Worm (Caenorhabditis elegans): ENCODE measurements around the gene nspc-19.

The nspc-19 gene

ce11 chrX:14549709-14550199 is 21.3 kb downstream of the nspc-19 start, which contains the start of gene ram-5:
TSS of gene ram-5 (plus strand) at chrX:14550149.
- TF ChIP-seq madf-8 (GFP tag; conservative IDR thresholded peaks at IDR 0.05) (no peak), die-1 (tag; optimal IDR thresholded peaks at IDR 0.05) (no peak), tbx-9 (tag; optimal IDR thresholded peaks at IDR 0.05; ENCODE audit: borderline replicate concordance) (no peak), attf-5 (GFP tag; optimal IDR thresholded peaks at IDR 0.05) (no peak), ztf-26 (tag; optimal IDR thresholded peaks at IDR 0.05) (no peak), let-526 (GFP tag; IDR thresholded peaks at IDR 0.05) (no peak), ceh-27 (GFP tag; optimal IDR thresholded peaks at IDR 0.05) (peak; percentile 16)

ce11 chrX:14556403-14556802 is 27.9 kb downstream of the nspc-19 start:
- TF ChIP-seq let-526 (GFP tag; IDR thresholded peaks at IDR 0.05): no peak

- no peak for TF ChIP-seq C17E4.6 (GFP tag; IDR thresholded peaks at IDR 0.05)
- TF ChIP-seq K12H6.12 (tag; optimal IDR thresholded peaks at IDR 0.05): peak; percentile 75
- 0 out of 2 replicates have a peak, but pooled peaks have one; percentile 5 for TF ChIP-seq dox-1 (GFP tag; IDR thresholded peaks at IDR 0.05)
- no peak for TF ChIP-seq ccch-3 (GFP tag; optimal IDR thresholded peaks at IDR 0.05)
- peak; percentile 33 for TF ChIP-seq lin-40 (tag; optimal IDR thresholded peaks at IDR 0.05)
- no peak for TF ChIP-seq snpc-4 (GFP tag; optimal IDR thresholded peaks at IDR 0.05)
- TF ChIP-seq snpc-4 (tag; optimal IDR thresholded peaks at IDR 0.05): peak in 1 of 4 experiments; percentile 20
- TF ChIP-seq zfh-2 (GFP tag; conservative IDR thresholded peaks at IDR 0.05): peak; percentile 68; the same call in 1 of the 2 replicates
- 0 out of 2 replicates have a peak, but pooled peaks have one; percentile 9 for TF ChIP-seq mcd-1 (GFP tag; IDR thresholded peaks at IDR 0.05)
- TF ChIP-seq egl-44 (GFP tag; IDR thresholded peaks at IDR 0.05): no peak
- TF ChIP-seq cebp-1 (GFP tag; IDR thresholded peaks at IDR 0.05): peak; percentile 93
- TF ChIP-seq cebp-1 (tag; optimal IDR thresholded peaks at IDR 0.05): peak; percentile 98
- TF ChIP-seq ceh-27 (GFP tag; optimal IDR thresholded peaks at IDR 0.05): peak; percentile 68
- TF ChIP-seq ZK185.1 (tag; optimal IDR thresholded peaks at IDR 0.05; ENCODE audit: poor library complexity, severe bottlenecking): peak; percentile 26
- TF ChIP-seq lin-35 (GFP tag; optimal IDR thresholded peaks at IDR 0.05): no peak
Measured at ce11 chrX:14557352-14557935, 28.9 kb downstream of the nspc-19 start.

- TF ChIP-seq nhr-80 (tag; optimal IDR thresholded peaks at IDR 0.05) (peak; percentile 87), unc-62 (GFP tag; optimal IDR thresholded peaks at IDR 0.05) (peak; percentile 12), ztf-26 (tag; optimal IDR thresholded peaks at IDR 0.05) (no peak), hmg-1.2 (GFP tag; IDR thresholded peaks at IDR 0.05) (0 out of 2 replicates have a peak, but pooled peaks have one; percentile 15), cebp-1 (GFP tag; IDR thresholded peaks at IDR 0.05) (peak; percentile 66; the same call in 1 of the 2 replicates), cebp-1 (tag; optimal IDR thresholded peaks at IDR 0.05) (peak; percentile 85), C06A6.2 (GFP tag; conservative IDR thresholded peaks at IDR 0.05) (no peak)
Measured at ce11 chrX:14557936-14558554, 29.5 kb downstream of the nspc-19 start, which contains the start of gene nhr-3. TSS of gene nhr-3 (plus strand) at chrX:14558504.

ce11 chrX:14559084-14559483 is 30.6 kb downstream of the nspc-19 start:
- TF ChIP-seq cebp-1 (GFP tag; IDR thresholded peaks at IDR 0.05): 0 out of 2 replicates have a peak, but pooled peaks have one; percentile 25
- TF ChIP-seq cebp-1 (tag; optimal IDR thresholded peaks at IDR 0.05): peak; percentile 93
- no peak for TF ChIP-seq ccch-3 (GFP tag; optimal IDR thresholded peaks at IDR 0.05)
- TF ChIP-seq mel-28 (tag; optimal IDR thresholded peaks at IDR 0.05; ENCODE audit: borderline replicate concordance): no peak
- TF ChIP-seq nfyb-1 (GFP tag; IDR thresholded peaks at IDR 0.05): 0 out of 2 replicates have a peak, but pooled peaks have one; percentile 34
